Fruit fly (Drosophila melanogaster): ENCODE measurements around the gene CG2116.

The CG2116 gene

dm6 chrX:8112715-8113114, 16.9 kb upstream of the CG2116 start:
- TF ChIP-seq CG12299 (tag; optimal IDR thresholded peaks at IDR 0.05), result no peak
- peak; percentile 19 for TF ChIP-seq CG9817 (tag; optimal IDR thresholded peaks at IDR 0.05)
- TF ChIP-seq Trl (optimal IDR thresholded peaks at IDR 0.05), result no peak
- TF ChIP-seq Trl (GFP tag; optimal IDR thresholded peaks at IDR 0.05), result peak; percentile 5
- TF ChIP-seq usp (GFP tag; optimal IDR thresholded peaks at IDR 0.05), result no peak
- no peak for TF ChIP-seq CG8290 (GFP tag; optimal IDR thresholded peaks at IDR 0.05)
- TF ChIP-seq CG8290 (tag; optimal IDR thresholded peaks at IDR 0.05), result peak in 1 of 2 experiments; percentile 5
- peak; percentile 69 for TF ChIP-seq lab (GFP tag; optimal IDR thresholded peaks at IDR 0.05)
- TF ChIP-seq CG15514 (GFP tag; optimal IDR thresholded peaks at IDR 0.05), result peak; percentile 17
- TF ChIP-seq dysf (GFP tag; IDR thresholded peaks at IDR 0.05), result peak; percentile 65; the same call in 2 of the 3 replicates
- peak; percentile 70 for TF ChIP-seq Rfx (GFP tag; IDR thresholded peaks at IDR 0.05)
- TF ChIP-seq cwo (GFP tag; optimal IDR thresholded peaks at IDR 0.05), result peak; percentile 51
- 0 out of 3 replicates have a peak, but pooled peaks have one; percentile 51 for TF ChIP-seq CG11456 (GFP tag; IDR thresholded peaks at IDR 0.05)
- peak; percentile 28 for TF ChIP-seq CoRest (tag; optimal IDR thresholded peaks at IDR 0.05)
- TF ChIP-seq Aef1 (GFP tag; IDR thresholded peaks at IDR 0.05), result peak; percentile 41; the same call in 1 of the 3 replicates
- peak; percentile 41 for TF ChIP-seq mam (GFP tag; optimal IDR thresholded peaks at IDR 0.05)
- TF ChIP-seq CG1832 (GFP tag; optimal IDR thresholded peaks at IDR 0.05), result no peak
- TF ChIP-seq slbo (GFP tag; IDR thresholded peaks at IDR 0.05), result peak; percentile 75
- TF ChIP-seq CG16813 (GFP tag; IDR thresholded peaks at IDR 0.05; ENCODE audit: partially characterized antibody), result no peak
- peak; percentile 34 for TF ChIP-seq Xbp1 (GFP tag; optimal IDR thresholded peaks at IDR 0.05)
- TF ChIP-seq dmrt99B (tag; optimal IDR thresholded peaks at IDR 0.05), result peak; percentile 31
- peak; percentile 27 for TF ChIP-seq Fer3 (tag; optimal IDR thresholded peaks at IDR 0.05)
- TF ChIP-seq ato (GFP tag; IDR thresholded peaks at IDR 0.05; ENCODE audit: partially characterized antibody), result no peak
- peak in 1 of 2 experiments; percentile 42 for TF ChIP-seq Hr51 (GFP tag; optimal IDR thresholded peaks at IDR 0.05)
- no peak for TF ChIP-seq ERR (GFP tag; optimal IDR thresholded peaks at IDR 0.05)
- TF ChIP-seq CG7987 (GFP tag; optimal IDR thresholded peaks at IDR 0.05), result no peak
- TF ChIP-seq CG10209 (GFP tag; optimal IDR thresholded peaks at IDR 0.05), result peak; percentile 35
- TF ChIP-seq Taf1 (GFP tag; IDR thresholded peaks at IDR 0.05), result 0 out of 2 replicates have a peak, but pooled peaks have one; percentile 25
- TF ChIP-seq gcm2 (GFP tag; optimal IDR thresholded peaks at IDR 0.05), result no peak
- TF ChIP-seq ranshi (GFP tag; IDR thresholded peaks at IDR 0.05), result peak; percentile 15; the same call in 1 of the 2 replicates
- peak; percentile 7 to 52 for TF ChIP-seq dpn (GFP tag; optimal IDR thresholded peaks at IDR 0.05)
- TF ChIP-seq CG32532 (GFP tag; IDR thresholded peaks at IDR 0.05), result peak; percentile 64; the same call in 1 of the 2 replicates
- 0 out of 2 replicates have a peak, but pooled peaks have one; percentile 12 for TF ChIP-seq stc (GFP tag; IDR thresholded peaks at IDR 0.05)
- no peak for TF ChIP-seq CG7963 (GFP tag; IDR thresholded peaks at IDR 0.05; ENCODE audit: partially characterized antibody)
- no peak for TF ChIP-seq wor (GFP tag; IDR thresholded peaks at IDR 0.05)
- no peak for TF ChIP-seq pros (GFP tag; optimal IDR thresholded peaks at IDR 0.05)
- TF ChIP-seq Max (GFP tag; optimal IDR thresholded peaks at IDR 0.05), result no peak
- TF ChIP-seq slou (GFP tag; optimal IDR thresholded peaks at IDR 0.05), result peak; percentile 8
- peak; percentile 60; the same call in 1 of the 2 replicates for TF ChIP-seq vvl (GFP tag; IDR thresholded peaks at IDR 0.05)
- 0 out of 3 replicates have a peak, but pooled peaks have one; percentile 16 for TF ChIP-seq jigr1 (GFP tag; IDR thresholded peaks at IDR 0.05)
- peak; percentile 41 for TF ChIP-seq CG14441 (GFP tag; IDR thresholded peaks at IDR 0.05)
- TF ChIP-seq lilli (GFP tag; optimal IDR thresholded peaks at IDR 0.05), result peak; percentile 51
- peak; percentile 30 for TF ChIP-seq CG30403 (GFP tag; optimal IDR thresholded peaks at IDR 0.05)
- peak in 1 of 2 experiments; percentile 14 for TF ChIP-seq Pdp1 (GFP tag; optimal IDR thresholded peaks at IDR 0.05)
- TF ChIP-seq CG13624 (GFP tag; optimal IDR thresholded peaks at IDR 0.05), result peak; percentile 65
- TF ChIP-seq NK7.1 (GFP tag; optimal IDR thresholded peaks at IDR 0.05), result peak; percentile 11
- TF ChIP-seq CG15011 (GFP tag; optimal IDR thresholded peaks at IDR 0.05), result peak; percentile 11
- no peak for TF ChIP-seq Doc3 (GFP tag; IDR thresholded peaks at IDR 0.05; ENCODE audit: partially characterized antibody)
- no peak for TF ChIP-seq CG3407 (GFP tag; optimal IDR thresholded peaks at IDR 0.05)
- peak; percentile 19 for TF ChIP-seq CG34376 (GFP tag; optimal IDR thresholded peaks at IDR 0.05)
